Worm (Caenorhabditis elegans) whole organism, L2 larva: ENCODE data around the gene fzy-1.
"Not testable (repeated sequence)": the region's sequence is repeated elsewhere in the genome, so short reads cannot be mapped to it uniquely, and the experiment has no call there.

Experiments
- C34F6.9 ChIP-seq: fragments of 150-350 bp; optimal IDR thresholded peaks from 2 replicates; lab custom pipeline; 2014; ENCODE audit warnings: missing biosample characterization, missing genetic modification characterization
- Y55F3AM.14 ChIP-seq: fragments of 200-800 bp; sonication (Bioruptor generic); optimal IDR thresholded peaks from 2 replicates; lab custom pipeline; 2018; ENCODE audit warnings: mild to moderate bottlenecking, missing genetic modification characterization, missing compliant biosample characterization
- alr-1 ChIP-seq: fragments of 150-350 bp; optimal IDR thresholded peaks from 2 replicates; lab custom pipeline; 2014; ENCODE audit warnings: missing biosample characterization, missing genetic modification characterization
- aly-2 ChIP-seq: fragments of 150-350 bp; optimal IDR thresholded peaks from 2 replicates; lab custom pipeline; 2014; ENCODE audit warnings: missing biosample characterization, missing genetic modification characterization
- ama-1 ChIP-seq: fragments of 150-350 bp; optimal IDR thresholded peaks from 2 replicates; lab custom pipeline; 2018; ENCODE audit warnings: inconsistent platforms
- crh-2 ChIP-seq: sonication (generic microtip); optimal IDR thresholded peaks from 2 replicates; lab custom pipeline; 2017; ENCODE audit warnings: missing biosample characterization, missing genetic modification characterization
- gmeb-1 ChIP-seq: fragments of 150-350 bp; optimal IDR thresholded peaks from 2 replicates; lab custom pipeline; 2014; ENCODE audit warnings: missing biosample characterization, missing genetic modification characterization
- lin-11 ChIP-seq: fragments of 150-350 bp; sonication (generic microtip); optimal IDR thresholded peaks from 2 replicates; lab custom pipeline; 2014; ENCODE audit warnings: missing biosample characterization, missing genetic modification characterization, inconsistent platforms, mixed read lengths
- lsy-2 ChIP-seq, 2 experiments: fragments of 150-350 bp in 1 of 2; sonication (generic microtip) in 1 of 2; optimal IDR thresholded peaks; 2 replicates each; lab custom pipeline; 2014 to 2017; ENCODE audit warnings: missing biosample characterization in 2 of 2, missing genetic modification characterization in 2 of 2
- mab-5 ChIP-seq: fragments of 150-350 bp; optimal IDR thresholded peaks from 2 replicates; lab custom pipeline; 2014; ENCODE audit warnings: missing biosample characterization, missing genetic modification characterization
- mdl-1 ChIP-seq, 2 experiments: fragments of 150-350 bp in 1 of 2; sonication (generic microtip) in 1 of 2; optimal IDR thresholded peaks; 2 replicates each; lab custom pipeline; 2017; ENCODE audit warnings: missing biosample characterization in 2 of 2, missing genetic modification characterization in 2 of 2
- nhr-10 ChIP-seq: sonication (generic microtip); optimal IDR thresholded peaks from 2 replicates; lab custom pipeline; 2017; ENCODE audit warnings: missing biosample characterization, missing genetic modification characterization
- nhr-11 ChIP-seq: fragments of 150-350 bp; optimal IDR thresholded peaks from 2 replicates; lab custom pipeline; 2014; ENCODE audit warnings: missing biosample characterization, missing genetic modification characterization
- nhr-12 ChIP-seq: fragments of 150-350 bp; optimal IDR thresholded peaks from 2 replicates; lab custom pipeline; 2014; ENCODE audit warnings: missing biosample characterization, missing genetic modification characterization
- nhr-129 ChIP-seq: fragments of 150-350 bp; optimal IDR thresholded peaks from 2 replicates; lab custom pipeline; 2014; ENCODE audit warnings: missing biosample characterization, missing genetic modification characterization
- nhr-21 ChIP-seq: fragments of 150-350 bp; optimal IDR thresholded peaks from 2 replicates; lab custom pipeline; 2014; ENCODE audit warnings: missing biosample characterization, missing genetic modification characterization
- nhr-23 ChIP-seq: fragments of 150-350 bp; optimal IDR thresholded peaks from 2 replicates; lab custom pipeline; 2014; ENCODE audit warnings: missing biosample characterization, missing genetic modification reagents, missing genetic modification characterization
- nhr-25 ChIP-seq: fragments of 150-350 bp; sonication (generic microtip); optimal IDR thresholded peaks from 3 replicates; lab custom pipeline; 2014; ENCODE audit warnings: missing biosample characterization, missing genetic modification characterization
- nhr-6 ChIP-seq: fragments of 150-350 bp; optimal IDR thresholded peaks from 2 replicates; lab custom pipeline; 2014; ENCODE audit warnings: missing biosample characterization, missing genetic modification characterization
- nhr-77 ChIP-seq: fragments of 150-350 bp; optimal IDR thresholded peaks from 2 replicates; lab custom pipeline; 2014; ENCODE audit warnings: missing biosample characterization, missing genetic modification characterization
- peb-1 ChIP-seq: fragments of 150-350 bp; optimal IDR thresholded peaks from 2 replicates; lab custom pipeline; 2014; ENCODE audit warnings: missing biosample characterization, missing genetic modification characterization
- sem-4 ChIP-seq: fragments of 150-350 bp; optimal IDR thresholded peaks from 2 replicates; lab custom pipeline; 2014; ENCODE audit warnings: missing biosample characterization, missing genetic modification reagents, missing genetic modification characterization
- skn-1 ChIP-seq: sonication (generic microtip); optimal IDR thresholded peaks from 2 replicates; lab custom pipeline; 2017; ENCODE audit warnings: missing biosample characterization, missing genetic modification characterization
- sma-3 ChIP-seq: sonication (generic microtip); optimal IDR thresholded peaks from 2 replicates; lab custom pipeline; 2016; ENCODE audit warnings: missing genetic modification reagents, missing genetic modification characterization, missing compliant biosample characterization
- unc-55 ChIP-seq: fragments of 150-350 bp; sonication (generic microtip); optimal IDR thresholded peaks from 3 replicates; lab custom pipeline; 2014; ENCODE audit warnings: missing biosample characterization, missing genetic modification reagents, missing genetic modification characterization
- zag-1 ChIP-seq: fragments of 150-350 bp; optimal IDR thresholded peaks from 2 replicates; lab custom pipeline; 2014; ENCODE audit warnings: missing biosample characterization, missing genetic modification characterization
- ztf-1 ChIP-seq: fragments of 200-800 bp; sonication (Bioruptor generic); conservative IDR thresholded peaks from 2 replicates; pipeline ENCODE4 v1.3.6; 2022; ENCODE audit warnings: missing genetic modification characterization, missing compliant biosample characterization
- ztf-4 ChIP-seq: fragments of 150-350 bp; optimal IDR thresholded peaks from 2 replicates; lab custom pipeline; 2014; ENCODE audit warnings: missing biosample characterization, missing genetic modification characterization

fzy-1 gene

DNA sequence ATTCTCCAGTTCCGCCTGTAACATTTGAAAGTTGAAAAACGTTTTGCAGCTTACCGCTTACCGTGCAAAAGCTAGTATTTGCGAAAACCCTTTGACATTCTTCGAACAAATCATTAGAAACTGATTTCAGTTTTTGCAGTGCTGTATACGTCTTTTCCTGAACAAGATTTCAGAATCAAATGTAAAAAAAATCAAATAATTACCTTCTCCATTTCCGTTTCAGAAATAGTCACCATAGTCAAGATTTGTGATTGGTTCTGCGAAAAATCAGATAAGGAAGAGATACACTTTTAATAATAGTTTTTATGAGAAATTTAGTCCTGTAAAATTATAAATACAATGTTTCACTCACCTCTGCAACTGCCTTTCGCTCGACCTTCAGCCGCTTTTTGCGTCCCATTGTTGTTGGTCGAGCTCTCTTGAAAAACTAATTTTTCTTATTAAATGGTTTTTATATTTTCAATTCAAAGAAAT, 31.3 kb downstream of the fzy-1 start, which contains the start of gene C17C3.9:
Gene C17C3.9 (minus strand): TSS at position 424 of the 474 bp plus-strand sequence.
- TF ChIP-seq nhr-25 (no peak), nhr-6 (tag; lab: Kevin White, UChicago) (no peak), ztf-4 (tag; lab: Kevin White, UChicago) (no peak), nhr-11 (no peak), gmeb-1 (tag; lab: Kevin White, UChicago) (no peak), mdl-1 (tag; optimal IDR thresholded peaks at IDR 0.05; lab: Kevin White, UChicago) (no peak), nhr-10 (tag; lab: Kevin White, UChicago) (no peak), C34F6.9 (tag; lab: Kevin White, UChicago) (no peak), lsy-2 (tag; optimal IDR thresholded peaks at IDR 0.05; lab: Kevin White, UChicago) (no peak), nhr-77 (no peak), ama-1 (lab: Kevin White, UChicago) (no peak), aly-2 (tag; lab: Kevin White, UChicago) (no peak), skn-1 (tag; lab: Kevin White, UChicago) (no peak), unc-55 (GFP tag; lab: Kevin White, UChicago) (no peak)
- TF ChIP-seq, all 48 proteins: peak for 0

DNA sequence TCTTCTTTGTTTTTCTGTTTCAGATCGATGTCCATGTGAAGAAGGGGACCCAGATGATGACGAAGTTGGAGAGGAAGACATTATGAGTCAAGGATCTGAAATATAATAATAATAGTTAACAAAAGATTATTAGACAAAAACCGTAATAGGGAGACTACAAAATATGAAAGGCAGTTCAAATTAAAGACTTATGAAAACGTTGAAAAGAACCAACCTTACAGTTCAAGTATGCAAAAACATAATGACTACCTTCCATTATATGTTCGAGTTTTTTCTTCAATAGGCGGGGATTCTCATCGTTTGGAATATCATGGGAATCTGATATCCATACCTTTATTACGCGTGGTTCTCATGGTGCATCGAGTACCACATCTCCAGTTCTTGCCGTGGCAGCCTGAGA, 33.1 kb downstream of the fzy-1 start, which contains the start of gene hlh-26:
Gene hlh-26 (minus strand): TSS at position 101 of the 400 bp plus-strand sequence.
- no peak for TF ChIP-seq Y55F3AM.14 (GFP tag; lab: Kevin White, UChicago)
- no peak for TF ChIP-seq sem-4 (tag; lab: Kevin White, UChicago)
- no peak for TF ChIP-seq nhr-23 (tag; lab: Kevin White, UChicago)
- no peak for TF ChIP-seq nhr-6 (tag; lab: Kevin White, UChicago)

DNA sequence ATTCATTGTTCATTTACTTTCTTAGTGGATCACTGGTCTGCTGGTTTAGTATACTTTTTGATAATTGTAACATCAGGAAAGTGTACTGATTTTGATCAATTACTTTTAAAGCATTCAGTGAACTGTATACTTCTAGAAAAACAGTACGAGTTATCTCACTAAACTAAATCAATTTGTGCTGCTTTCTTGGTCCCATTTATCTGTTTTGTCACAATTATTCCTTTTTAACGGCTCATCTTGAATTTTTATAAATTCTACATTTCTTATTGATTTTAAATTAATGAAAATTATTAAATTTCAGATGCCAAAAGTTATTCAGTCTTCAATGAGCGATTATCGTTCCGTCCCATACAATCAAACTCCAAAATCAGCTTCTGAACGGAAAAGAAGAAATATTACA, 34.4 kb downstream of the fzy-1 start, which contains the start of gene hlh-25:
Gene hlh-25 (plus strand): TSS at position 301 of the 400 bp plus-strand sequence.
- TF ChIP-seq C34F6.9 (tag; lab: Kevin White, UChicago); nhr-10 (tag; lab: Kevin White, UChicago); ztf-1 (GFP tag; lab: Robert Waterston, UW): not testable (repeated sequence)

DNA sequence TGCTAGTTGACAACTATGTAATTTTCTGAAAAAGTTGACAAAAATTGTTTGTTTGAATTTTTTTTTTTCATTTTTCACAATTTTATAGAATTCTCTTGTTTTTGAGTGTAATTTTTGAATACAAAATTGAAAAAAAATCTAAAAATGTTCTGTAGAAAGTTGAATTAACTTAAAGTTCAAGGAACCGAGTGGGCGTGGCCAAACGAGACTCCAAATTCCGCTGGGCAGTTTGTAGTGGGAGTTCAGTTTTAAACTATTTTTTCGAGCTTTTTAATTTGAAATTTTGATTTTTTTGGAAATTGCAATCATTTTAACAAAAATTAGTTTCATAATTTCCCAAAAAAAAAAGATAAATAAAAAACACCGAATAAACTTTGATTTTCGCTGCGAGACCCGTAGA, 36.5 kb downstream of the fzy-1 start:
- TF ChIP-seq ztf-4 (tag; lab: Kevin White, UChicago) (no peak), nhr-12 (tag; lab: Kevin White, UChicago) (no peak), lin-11 (tag; lab: Kevin White, UChicago) (no peak), zag-1 (tag; lab: Kevin White, UChicago) (no peak), crh-2 (tag; lab: Kevin White, UChicago) (no peak), nhr-129 (tag; lab: Kevin White, UChicago) (no peak), alr-1 (tag; lab: Kevin White, UChicago) (no peak), Y55F3AM.14 (GFP tag; lab: Kevin White, UChicago) (no peak), sma-3 (GFP tag; lab: Kevin White, UChicago) (no peak), mab-5 (no peak)

DNA sequence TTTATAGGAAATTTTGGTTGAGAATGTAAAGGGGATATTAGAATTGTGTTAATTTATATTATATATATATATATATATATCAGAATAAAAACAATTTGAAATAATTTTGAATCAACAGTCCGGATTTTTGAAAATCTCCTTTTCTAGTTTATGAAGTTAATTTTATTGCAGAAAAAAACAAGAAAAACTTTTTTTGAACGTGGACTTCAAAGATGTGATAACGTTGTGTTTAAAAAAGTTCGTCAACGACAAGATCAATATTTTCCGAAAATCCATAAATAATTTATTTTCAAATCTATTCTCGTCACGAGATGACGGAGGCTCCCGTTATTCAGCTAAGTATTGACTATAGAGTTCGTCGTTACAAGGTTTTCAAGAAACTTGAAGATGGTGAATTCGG, 37.0 kb downstream of the fzy-1 start, which contains the start of gene C17C3.11:
Gene C17C3.11 (plus strand): TSS at position 301 of the 400 bp plus-strand sequence.
- TF ChIP-seq sma-3 (GFP tag; lab: Kevin White, UChicago), result no peak
- no peak for TF ChIP-seq nhr-25
- no peak for TF ChIP-seq peb-1 (tag; lab: Kevin White, UChicago)
- TF ChIP-seq unc-55 (GFP tag; lab: Kevin White, UChicago), result peak; percentile 46

DNA sequence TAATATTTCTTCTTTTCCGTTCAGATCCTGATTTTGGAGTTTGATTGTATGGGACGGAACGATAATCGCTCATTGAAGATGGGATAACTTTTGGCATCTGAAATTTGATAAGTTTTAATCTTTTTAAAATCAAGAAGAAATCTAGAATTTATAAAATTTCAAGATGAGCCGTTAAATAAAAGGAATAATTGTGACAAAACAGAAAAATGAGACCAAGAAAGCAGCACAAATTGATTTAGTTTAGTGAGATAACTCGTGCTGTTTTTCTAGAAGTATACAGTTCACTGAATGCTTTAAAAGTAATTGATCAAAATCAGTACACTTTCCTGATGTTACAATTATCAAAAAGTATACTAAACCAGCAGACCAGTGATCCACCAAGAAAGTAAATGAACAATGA, 39.5 kb downstream of the fzy-1 start, which contains the start of gene hlh-27:
Gene hlh-27 (minus strand): TSS at position 101 of the 400 bp plus-strand sequence.
- not testable (repeated sequence) for TF ChIP-seq nhr-10 (tag; lab: Kevin White, UChicago); nhr-21 (tag; lab: Kevin White, UChicago); mdl-1 (tag; optimal IDR thresholded peaks at IDR 0.05; lab: Kevin White, UChicago)
- TF ChIP-seq, all 48 proteins: peak for 0; not testable (repeated sequence) for 48

DNA sequence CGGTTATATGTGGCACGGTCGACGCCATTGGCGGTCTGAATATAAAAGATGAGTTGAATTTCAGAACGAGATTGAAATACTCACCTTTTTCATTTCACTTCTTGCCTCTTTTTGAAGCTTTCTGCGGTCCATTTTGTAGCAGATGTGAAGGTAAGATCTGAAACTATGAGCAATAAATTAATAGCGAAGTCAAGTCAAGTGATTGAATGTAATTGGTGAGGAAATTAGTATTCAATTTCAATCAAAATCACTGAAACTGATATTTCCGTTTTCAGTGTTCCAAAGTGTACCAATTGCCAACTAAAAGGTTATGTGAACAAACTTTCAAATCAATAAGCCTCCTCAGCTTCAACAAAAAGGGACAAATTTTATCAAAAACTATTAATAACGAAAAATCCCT, 41.1 kb downstream of the fzy-1 start, which contains the start of gene C17C3.24:
Gene C17C3.24 (minus strand): TSS at position 101 of the 400 bp plus-strand sequence.
- TF ChIP-seq gmeb-1 (tag; lab: Kevin White, UChicago), result no peak
- TF ChIP-seq zag-1 (tag; lab: Kevin White, UChicago), result no peak
- no peak for TF ChIP-seq mdl-1 (tag; optimal IDR thresholded peaks at IDR 0.05; lab: Kevin White, UChicago)
